Fruit fly (Drosophila melanogaster) whole organism, embryonic: ENCODE measurements around the gene eIF4E5.

Experiments
- Adf1 ChIP-seq: fragments of 200-800 bp; sonication (Bioruptor generic); IDR thresholded peaks from 2 replicates; pipeline ENCODE4 v1.3.6; 2022; ENCODE audit warnings: missing biosample characterization, missing genetic modification characterization
- Asciz ChIP-seq: fragments of 200-800 bp; sonication (Bioruptor generic); optimal IDR thresholded peaks from 2 replicates; lab custom pipeline; 2017; ENCODE audit warnings: missing biosample characterization, mild to moderate bottlenecking, missing genetic modification characterization, missing genetic modification reagents
- Awh ChIP-seq: fragments of 200-800 bp; sonication (Bioruptor generic); IDR thresholded peaks from 2 replicates; pipeline ENCODE4, ENCODE4 v1.3.6; 2022; ENCODE audit warnings: missing biosample characterization, missing genetic modification characterization
- B-H1 ChIP-seq: fragments of 200-800 bp; sonication (Bioruptor generic); IDR thresholded peaks from 3 replicates; pipeline ENCODE4 v1.3.6; 2022; ENCODE audit warnings: missing biosample characterization, missing genetic modification characterization
- BtbVII ChIP-seq: fragments of 200-800 bp; sonication (Bioruptor generic); optimal IDR thresholded peaks from 3 replicates; lab custom pipeline; 2017; ENCODE audit warnings: missing biosample characterization, mild to moderate bottlenecking, missing genetic modification characterization
- CG10431 ChIP-seq: fragments of 200-800 bp; sonication (Bioruptor generic); optimal IDR thresholded peaks from 3 replicates; lab custom pipeline; 2018; ENCODE audit warnings: missing biosample characterization, mild to moderate bottlenecking, missing genetic modification characterization
- CG11456 ChIP-seq: fragments of 200-800 bp; sonication (Bioruptor generic); IDR thresholded peaks from 3 replicates; pipeline ENCODE4 v1.3.6; 2022; ENCODE audit warnings: missing biosample characterization, missing genetic modification characterization
- CG12155 ChIP-seq: fragments of 200-800 bp; sonication (Bioruptor generic); optimal IDR thresholded peaks from 3 replicates; lab custom pipeline; 2016; ENCODE audit warnings: missing biosample characterization, missing genetic modification characterization
- CG12769 ChIP-seq: fragments of 200-800 bp; sonication (Bioruptor generic); optimal IDR thresholded peaks from 2 replicates; lab custom pipeline; 2019; ENCODE audit warnings: missing biosample characterization, mild to moderate bottlenecking, missing genetic modification characterization, moderate library complexity
- CG12942 ChIP-seq: fragments of 200-800 bp; sonication (Bioruptor generic); optimal IDR thresholded peaks from 3 replicates; lab custom pipeline; 2016; ENCODE audit warnings: missing biosample characterization, missing genetic modification characterization
- CG13123 ChIP-seq: fragments of 200-800 bp; sonication (Bioruptor generic); optimal IDR thresholded peaks from 2 replicates; lab custom pipeline; 2016; ENCODE audit warnings: missing biosample characterization, missing genetic modification characterization
- CG15514 ChIP-seq: fragments of 200-800 bp; sonication (Bioruptor generic); optimal IDR thresholded peaks from 3 replicates; lab custom pipeline; 2017; ENCODE audit warnings: missing biosample characterization, missing genetic modification characterization, mild to moderate bottlenecking, moderate library complexity, missing genetic modification reagents
- CG1602 ChIP-seq: fragments of 200-800 bp; sonication (Bioruptor generic); optimal IDR thresholded peaks from 3 replicates; lab custom pipeline; 2016; ENCODE audit warnings: missing biosample characterization, missing genetic modification characterization
- CG17328 ChIP-seq: fragments of 200-800 bp; sonication (Bioruptor generic); IDR thresholded peaks from 2 replicates; pipeline ENCODE4 v1.3.6; 2022; ENCODE audit warnings: missing biosample characterization, missing genetic modification characterization
- CG17912 ChIP-seq: fragments of 200-800 bp; sonication (Bioruptor generic); optimal IDR thresholded peaks from 2 replicates; lab custom pipeline; 2018; ENCODE audit warnings: missing biosample characterization, mild to moderate bottlenecking, missing genetic modification characterization
- CG18011 ChIP-seq: fragments of 200-800 bp; sonication (Bioruptor generic); optimal IDR thresholded peaks from 2 replicates; lab custom pipeline; 2017; ENCODE audit warnings: missing biosample characterization, missing genetic modification characterization, mild to moderate bottlenecking, moderate library complexity, missing genotype
- CG18599 ChIP-seq: fragments of 200-800 bp; sonication (Bioruptor generic); optimal IDR thresholded peaks from 3 replicates; lab custom pipeline; 2017; ENCODE audit warnings: missing biosample characterization, missing genetic modification characterization, mild to moderate bottlenecking, moderate library complexity, missing genetic modification reagents
- CG2712 ChIP-seq: fragments of 200-800 bp; optimal IDR thresholded peaks from 3 replicates; lab custom pipeline; 2019; ENCODE audit warnings: missing biosample characterization, mild to moderate bottlenecking, missing genetic modification characterization, moderate library complexity
- CG30431 ChIP-seq: fragments of 200-800 bp; sonication (Bioruptor generic); optimal IDR thresholded peaks from 2 replicates; lab custom pipeline; 2017; ENCODE audit warnings: missing biosample characterization, missing genetic modification characterization
- CG31388 ChIP-seq: fragments of 200-800 bp; sonication (Bioruptor generic); optimal IDR thresholded peaks from 2 replicates; lab custom pipeline; 2016; ENCODE audit warnings: missing biosample characterization, missing genetic modification characterization
- CG32532 ChIP-seq: fragments of 200-800 bp; sonication (Bioruptor generic); IDR thresholded peaks from 2 replicates; pipeline ENCODE4 v1.3.6; 2022; ENCODE audit warnings: missing biosample characterization, missing genetic modification characterization
- CG32772 ChIP-seq: fragments of 200-800 bp; sonication (Bioruptor generic); IDR thresholded peaks from 2 replicates; pipeline ENCODE4 v1.3.6; 2022; ENCODE audit warnings: missing biosample characterization, missing genetic modification characterization
- CG42726 ChIP-seq: fragments of 200-800 bp; sonication (Bioruptor generic); IDR thresholded peaks from 2 replicates; pipeline ENCODE4 v1.3.6; 2022; ENCODE audit warnings: missing biosample characterization, missing genetic modification characterization; ENCODE audit not compliant: partially characterized antibody
- CG4707 ChIP-seq: fragments of 200-800 bp; sonication (Bioruptor generic); optimal IDR thresholded peaks from 2 replicates; lab custom pipeline; 2018; ENCODE audit warnings: missing biosample characterization, mild to moderate bottlenecking, missing genetic modification characterization, moderate library complexity
- CG5180 ChIP-seq: fragments of 200-800 bp; sonication (Bioruptor generic); optimal IDR thresholded peaks from 3 replicates; lab custom pipeline; 2017; ENCODE audit warnings: missing biosample characterization, missing genetic modification characterization, mild to moderate bottlenecking, moderate library complexity, missing genetic modification reagents
- CG9215 ChIP-seq: fragments of 200-800 bp; sonication (Bioruptor generic); IDR thresholded peaks from 2 replicates; pipeline ENCODE4 v1.3.6; 2022; ENCODE audit warnings: missing biosample characterization, missing genetic modification characterization
- Ets65A ChIP-seq: fragments of 200-800 bp; sonication (Bioruptor generic); peaks from one replicate; lab custom pipeline; 2016; ENCODE audit warnings: missing biosample characterization, missing genetic modification characterization
- HLH3B ChIP-seq: fragments of 200-800 bp; sonication (Bioruptor generic); IDR thresholded peaks from 2 replicates; pipeline ENCODE4 v1.3.6; 2022; ENCODE audit warnings: missing biosample characterization, missing genetic modification characterization
- Lpt ChIP-seq: fragments of >200 bp; optimal IDR thresholded peaks from 2 replicates; lab custom pipeline; 2018; ENCODE audit warnings: missing biosample characterization, missing genetic modification characterization
- Med ChIP-seq: fragments of 200-800 bp; sonication (Bioruptor generic); peaks from one replicate; lab custom pipeline; 2016; ENCODE audit warnings: missing biosample characterization, missing genetic modification characterization, mild to moderate bottlenecking, inconsistent platforms, moderate library complexity
- Nf-YA ChIP-seq: fragments of 200-800 bp; sonication (Bioruptor generic); IDR thresholded peaks from 2 replicates; pipeline ENCODE4 v1.3.6; 2022; ENCODE audit warnings: missing biosample characterization, missing genetic modification characterization
- Nf-YB ChIP-seq: fragments of 200-800 bp; sonication (Bioruptor generic); optimal IDR thresholded peaks from 3 replicates; lab custom pipeline; 2019; ENCODE audit warnings: missing biosample characterization, mild to moderate bottlenecking, missing genetic modification characterization, moderate library complexity
- Nf-YC ChIP-seq: fragments of 200-800 bp; optimal IDR thresholded peaks from 3 replicates; lab custom pipeline; 2019; ENCODE audit warnings: missing biosample characterization, mild to moderate bottlenecking, missing genetic modification characterization, moderate library complexity
- Side ChIP-seq: fragments of 200-800 bp; sonication (Bioruptor generic); optimal IDR thresholded peaks from 2 replicates; lab custom pipeline; 2016; ENCODE audit warnings: missing biosample characterization, missing genetic modification characterization
- Sry-δ ChIP-seq: fragments of 200-800 bp; sonication (Bioruptor generic); optimal IDR thresholded peaks from 2 replicates; lab custom pipeline; 2016; ENCODE audit warnings: missing biosample characterization, missing genetic modification characterization
- Taf1 ChIP-seq: fragments of 200-800 bp; sonication (Bioruptor generic); IDR thresholded peaks from 2 replicates; pipeline ENCODE4 v1.3.6; 2022; ENCODE audit warnings: missing biosample characterization, missing genetic modification characterization
- aop ChIP-seq: fragments of 200-800 bp; sonication (Bioruptor generic); IDR thresholded peaks from 2 replicates; pipeline ENCODE4 v1.3.6; 2022; ENCODE audit warnings: missing biosample characterization, missing genetic modification characterization
- dmrt99B ChIP-seq: fragments of 200-800 bp; sonication (Bioruptor generic); optimal IDR thresholded peaks from 2 replicates; lab custom pipeline; 2018; ENCODE audit warnings: missing biosample characterization, mild to moderate bottlenecking, missing genetic modification characterization, moderate library complexity
- gfzf ChIP-seq: fragments of 200-800 bp; sonication (Bioruptor generic); optimal IDR thresholded peaks from 2 replicates; lab custom pipeline; 2016; ENCODE audit warnings: missing biosample characterization, mild to moderate bottlenecking, missing genetic modification characterization, moderate library complexity
- kay ChIP-seq: fragments of 200-800 bp; sonication (Bioruptor generic); optimal IDR thresholded peaks from 2 replicates; lab custom pipeline; 2016; ENCODE audit warnings: missing biosample characterization, missing genetic modification characterization
- nau ChIP-seq: fragments of 200-800 bp; sonication (Bioruptor generic); optimal IDR thresholded peaks from 3 replicates; lab custom pipeline; 2017; ENCODE audit warnings: missing biosample characterization, mild to moderate bottlenecking, missing genetic modification characterization, missing genetic modification reagents
- nerfin-2 ChIP-seq: fragments of 200-800 bp; sonication (Bioruptor generic); IDR thresholded peaks from 2 replicates; pipeline ENCODE4 v1.3.6; 2022; ENCODE audit warnings: missing biosample characterization, missing genetic modification characterization; ENCODE audit not compliant: partially characterized antibody
- prd ChIP-seq, 3 experiments: fragments of >200 bp in 2 of 3; fragments of 200-800 bp in 1 of 3; sonication (Bioruptor generic) in 1 of 3; optimal IDR thresholded peaks in 2 of 3; IDR thresholded peaks in 1 of 3; 2 replicates in 2 of 3; 3 replicates in 1 of 3; pipeline versions ENCODE4 v1.3.6 to Lab custom; 2017 to 2022; ENCODE audit warnings: missing biosample characterization in 1 of 3, missing genetic modification characterization in 1 of 3
- sisA ChIP-seq: fragments of 200-800 bp; sonication (Bioruptor generic); IDR thresholded peaks from 2 replicates; pipeline ENCODE4 v1.3.6; 2022; ENCODE audit warnings: missing biosample characterization, missing genetic modification characterization
- sr ChIP-seq: fragments of 200-800 bp; sonication (Bioruptor generic); IDR thresholded peaks from 3 replicates; pipeline ENCODE4 v1.3.6; 2022; ENCODE audit warnings: missing biosample characterization, missing genetic modification characterization
- unc-4 ChIP-seq: fragments of 200-800 bp; sonication (Bioruptor generic); IDR thresholded peaks from 2 replicates; pipeline ENCODE4 v1.3.6; 2022; ENCODE audit warnings: missing biosample characterization, missing genetic modification characterization; ENCODE audit not compliant: partially characterized antibody
- vfl ChIP-seq: fragments of 200-800 bp; sonication (Bioruptor generic); optimal IDR thresholded peaks from 2 replicates; lab custom pipeline; 2016; ENCODE audit warnings: missing biosample characterization, missing genetic modification characterization
- z ChIP-seq: fragments of 200-800 bp; sonication (Bioruptor generic); IDR thresholded peaks from 3 replicates; pipeline ENCODE4 v1.3.6; 2022; ENCODE audit warnings: missing biosample characterization, missing genetic modification characterization

Gene eIF4E5

dm6 chr3L:7911765-7912556, 17.3 kb downstream of the eIF4E5 start, which contains the start of the genes pbl and CG8281 (continued):
- TF ChIP-seq dmrt99B (tag; lab: Kevin White, UChicago) (no peak), CG4707 (GFP tag; lab: Kevin White, UChicago) (no peak), Adf1 (GFP tag; lab: Robert Waterston, UW) (peak; percentile 24; the same call in 1 of the 2 replicates), Nf-YB (GFP tag; lab: Kevin White, UChicago) (peak; percentile 13), Nf-YC (tag; lab: Kevin White, UChicago) (peak; percentile 50), Med (GFP tag; lab: Kevin White, UChicago) (peak; percentile 79), z (GFP tag; lab: Robert Waterston, UW) (no peak), Sry-δ (peak; percentile 70), CG11456 (GFP tag; lab: Robert Waterston, UW) (0 out of 3 replicates have a peak, but pooled peaks have one; percentile 28), CG17912 (GFP tag; lab: Kevin White, UChicago) (no peak), CG12942 (no peak), Awh (GFP tag; lab: Robert Waterston, UW) (0 out of 2 replicates have a peak, but pooled peaks have one; percentile 10), CG10431 (no peak), Taf1 (GFP tag; lab: Robert Waterston, UW) (no peak), gfzf (peak; percentile 93), HLH3B (peak; percentile 29; the same call in 1 of the 2 replicates), CG18599 (GFP tag; lab: Kevin White, UChicago) (peak; percentile 48), nerfin-2 (peak; percentile 46; the same call in 1 of the 2 replicates), Asciz (GFP tag; lab: Kevin White, UChicago) (no peak), CG17328 (no peak), kay (GFP tag; lab: Kevin White, UChicago) (peak; percentile 13), nau (GFP tag; lab: Kevin White, UChicago) (no peak), CG9215 (GFP tag; lab: Robert Waterston, UW) (no peak), CG30431 (GFP tag; lab: Kevin White, UChicago) (no peak), CG1602 (GFP tag; lab: Kevin White, UChicago) (peak; percentile 2), CG5180 (GFP tag; lab: Kevin White, UChicago) (no peak), sr (GFP tag; lab: Robert Waterston, UW) (no peak), CG15514 (GFP tag; lab: Kevin White, UChicago) (peak; percentile 79), CG31388 (GFP tag; lab: Kevin White, UChicago) (no peak), CG18011 (GFP tag; lab: Kevin White, UChicago) (peak; percentile 33), CG12155 (peak; percentile 71), CG13123 (GFP tag; lab: Kevin White, UChicago) (peak; percentile 35), CG32532 (GFP tag; lab: Robert Waterston, UW) (peak; percentile 69), BtbVII (GFP tag; lab: Kevin White, UChicago) (peak; percentile 60), Side (GFP tag; lab: Kevin White, UChicago) (no peak), aop (no peak), Nf-YA (no peak), CG2712 (peak; percentile 64), CG12769 (tag; lab: Kevin White, UChicago) (peak; percentile 57), sisA (no peak), prd (optimal IDR thresholded peaks at IDR 0.05; lab: Kevin White, UChicago) (no peak), prd (GFP tag; IDR thresholded peaks at IDR 0.05; lab: Robert Waterston, UW) (peak; percentile 51; the same call in 1 of the 3 replicates), Lpt (no peak), unc-4 (GFP tag; lab: Robert Waterston, UW) (peak; percentile 79), CG42726 (GFP tag; lab: Robert Waterston, UW) (peak; percentile 60; the same call in 1 of the 2 replicates), B-H1 (GFP tag; lab: Robert Waterston, UW) (no peak), CG32772 (GFP tag; lab: Robert Waterston, UW) (peak; percentile 50; the same call in 1 of the 2 replicates), vfl (GFP tag; lab: Kevin White, UChicago) (no peak), Ets65A (peak; percentile 71)
